Worm (Caenorhabditis elegans) whole organism, early embryonic: ENCODE measurements around the gene ZK795.3.

ENCODE experiments used
- B0310.2 ChIP-seq: sonication (generic microtip); optimal IDR thresholded peaks from 2 replicates; lab custom pipeline; 2016; ENCODE audit warnings: mild to moderate bottlenecking, missing genetic modification characterization, missing compliant biosample characterization
- ama-1 ChIP-seq: fragments of 150-350 bp; optimal IDR thresholded peaks from 2 replicates; lab custom pipeline; 2014
- ceh-13 ChIP-seq: fragments of 200-800 bp; sonication (Bioruptor generic); optimal IDR thresholded peaks from 2 replicates; lab custom pipeline; 2018; ENCODE audit warnings: mild to moderate bottlenecking, missing genetic modification characterization, missing compliant biosample characterization
- ceh-36 ChIP-seq: sonication (generic microtip); optimal IDR thresholded peaks from 2 replicates; lab custom pipeline; 2016; ENCODE audit warnings: missing genetic modification characterization, inconsistent platforms, missing compliant biosample characterization
- flt-1 ChIP-seq: fragments of 200-800 bp; sonication (Bioruptor generic); IDR thresholded peaks from 2 replicates; pipeline ENCODE4 v1.3.6; 2022; ENCODE audit warnings: missing genetic modification characterization, missing compliant biosample characterization
- scrt-1 ChIP-seq: fragments of 200-800 bp; sonication (Bioruptor generic); IDR thresholded peaks from 2 replicates; pipeline ENCODE4 v1.3.6; 2022; ENCODE audit warnings: missing genetic modification characterization, missing compliant biosample characterization
- tbx-37 ChIP-seq: fragments of 200-800 bp; sonication (Bioruptor generic); conservative IDR thresholded peaks from 2 replicates; pipeline ENCODE4 v1.3.6; 2022; ENCODE audit warnings: missing genetic modification reagents, missing genetic modification characterization, missing compliant biosample characterization

DNA sequence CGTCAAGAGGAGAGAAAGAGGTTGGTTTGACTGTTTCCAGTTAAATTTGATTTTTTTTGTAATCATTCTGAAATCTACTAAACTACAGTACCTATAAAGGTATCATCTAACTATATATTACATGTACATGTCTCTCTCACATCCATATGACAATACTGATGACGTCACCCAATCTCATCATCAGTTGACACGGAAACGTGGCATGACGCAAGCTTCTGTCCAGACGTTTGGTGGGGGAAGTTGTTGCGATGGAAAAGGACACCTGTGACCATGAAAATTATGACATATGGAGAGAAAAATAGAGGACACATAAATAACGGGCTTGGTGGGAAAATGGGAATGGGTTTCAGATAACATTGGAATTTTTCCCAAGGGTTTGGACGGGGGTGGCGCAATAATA lies 10.2 kb upstream of the ZK795.3 start:
- TF ChIP-seq ama-1 (lab: Kevin White, UChicago) (no peak), flt-1 (GFP tag; lab: Robert Waterston, UW) (no peak), B0310.2 (tag; lab: Kevin White, UChicago) (no peak), scrt-1 (GFP tag; lab: Robert Waterston, UW) (no peak), ceh-13 (GFP tag; lab: Kevin White, UChicago) (no peak), tbx-37 (GFP tag; lab: Robert Waterston, UW) (no peak), ceh-36 (no peak)
